Worm (Caenorhabditis elegans): ENCODE measurements around the gene K08H2.10.

ce11 chrX:13283462-13283861 lies 25.9 kb downstream of the K08H2.10 start:
- TF ChIP-seq T23F11.4 (GFP tag; optimal IDR thresholded peaks at IDR 0.05) (no peak), fkh-10 (GFP tag; optimal IDR thresholded peaks at IDR 0.05) (no peak), ahr-1 (tag; optimal IDR thresholded peaks at IDR 0.05) (no peak), ceh-48 (tag; optimal IDR thresholded peaks at IDR 0.05) (no peak)
